Fruit fly (Drosophila melanogaster): ENCODE results near the gene CG32409.

The CG32409 gene

DNA sequence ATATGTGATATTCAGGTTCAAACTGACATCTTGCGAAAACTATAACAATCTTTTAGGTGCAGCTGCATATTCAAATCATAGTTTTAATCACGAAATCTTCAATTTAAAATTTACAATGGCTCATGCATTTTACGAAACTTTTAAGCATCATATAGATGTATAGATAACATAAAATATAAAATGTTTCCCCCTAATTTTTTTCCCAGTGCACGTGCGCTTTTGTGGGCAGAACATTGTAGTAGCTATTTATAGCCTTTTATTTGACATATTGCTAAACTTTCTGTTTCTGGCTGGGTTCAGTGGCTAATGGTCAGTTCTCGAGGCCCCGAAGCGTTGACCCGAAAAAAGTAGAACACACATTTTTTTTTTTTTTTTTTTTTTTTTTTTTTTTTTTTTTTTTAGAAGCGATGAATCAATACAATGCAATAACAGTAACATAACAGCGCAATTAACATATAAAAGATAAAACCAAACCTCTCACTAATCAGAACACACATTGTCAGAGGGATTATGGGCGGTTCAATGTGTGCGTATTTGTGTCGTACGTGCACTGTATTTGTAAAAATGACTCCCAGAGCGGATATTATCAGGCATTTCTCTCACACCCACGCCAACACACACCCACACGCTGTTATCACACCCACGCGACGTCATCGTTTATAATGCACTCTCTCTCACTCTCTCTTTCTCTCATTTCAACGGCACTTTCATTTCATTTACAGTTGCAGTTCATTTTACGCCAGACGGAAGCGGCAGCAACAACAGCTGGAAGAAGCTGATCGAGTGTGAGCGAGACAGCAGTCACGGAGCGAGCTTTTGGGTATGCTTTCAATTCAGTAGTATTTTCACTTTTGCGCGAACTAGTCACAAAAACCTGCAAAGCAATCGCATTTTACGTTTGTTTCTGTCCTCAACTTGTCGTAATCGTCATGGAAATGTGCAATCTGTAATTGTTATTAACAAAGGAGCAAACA is 27.0 kb downstream of the CG32409 start (continued):
- peak; percentile 54 for TF ChIP-seq slbo (GFP tag; IDR thresholded peaks at IDR 0.05)
- no peak for TF ChIP-seq CG30431 (GFP tag; optimal IDR thresholded peaks at IDR 0.05)
- peak; percentile 41 for TF ChIP-seq CG12219 (GFP tag; optimal IDR thresholded peaks at IDR 0.05)
- 0 out of 2 replicates have a peak, but pooled peaks have one; percentile 10 for TF ChIP-seq Ada2b (GFP tag; IDR thresholded peaks at IDR 0.05)
- no peak for TF ChIP-seq sc (optimal IDR thresholded peaks at IDR 0.05)
- peak; percentile 36 for TF ChIP-seq sc (GFP tag; optimal IDR thresholded peaks at IDR 0.05)
- no peak for TF ChIP-seq pita (GFP tag; optimal IDR thresholded peaks at IDR 0.05)
- TF ChIP-seq Max (GFP tag; optimal IDR thresholded peaks at IDR 0.05), result no peak
- no peak for TF ChIP-seq YL-1 (GFP tag; optimal IDR thresholded peaks at IDR 0.05)
- TF ChIP-seq bab2 (GFP tag; optimal IDR thresholded peaks at IDR 0.05), result peak; percentile 36
- TF ChIP-seq mld (GFP tag; IDR thresholded peaks at IDR 0.05; ENCODE audit: partially characterized antibody), result no peak
- TF ChIP-seq caup (GFP tag; optimal IDR thresholded peaks at IDR 0.05; ENCODE audit: severe bottlenecking), result no peak
- TF ChIP-seq cato (GFP tag; optimal IDR thresholded peaks at IDR 0.05; ENCODE audit: borderline replicate concordance), result no peak
- TF ChIP-seq CG3281 (GFP tag; optimal IDR thresholded peaks at IDR 0.05), result no peak
- TF ChIP-seq chm (GFP tag; IDR thresholded peaks at IDR 0.05), result no peak
- no peak for TF ChIP-seq CG15011 (GFP tag; optimal IDR thresholded peaks at IDR 0.05)
- TF ChIP-seq p53 (GFP tag; optimal IDR thresholded peaks at IDR 0.05), result no peak
- TF ChIP-seq CG7786 (GFP tag; optimal IDR thresholded peaks at IDR 0.05), result peak; percentile 27
- peak; percentile 49 for TF ChIP-seq CG16863 (GFP tag; optimal IDR thresholded peaks at IDR 0.05)
- TF ChIP-seq CG11504 (tag; optimal IDR thresholded peaks at IDR 0.05), result peak; percentile 66
- no peak for TF ChIP-seq CG12071 (GFP tag; optimal IDR thresholded peaks at IDR 0.05)
- no peak for TF ChIP-seq CG11085 (GFP tag; IDR thresholded peaks at IDR 0.05)
- TF ChIP-seq Six4 (GFP tag; optimal IDR thresholded peaks at IDR 0.05), result peak; percentile 28
- TF ChIP-seq Ets97D (GFP tag; optimal IDR thresholded peaks at IDR 0.05), result no peak
- peak; percentile 21 for TF ChIP-seq HLH54F (GFP tag; optimal IDR thresholded peaks at IDR 0.05)
- peak; percentile 13; the same call in 1 of the 2 replicates for TF ChIP-seq CG17612 (GFP tag; IDR thresholded peaks at IDR 0.05)
- TF ChIP-seq ara (GFP tag; IDR thresholded peaks at IDR 0.05), result 0 out of 2 replicates have a peak, but pooled peaks have one; percentile 28
- no peak for TF ChIP-seq Stat92E (GFP tag; optimal IDR thresholded peaks at IDR 0.05)
- TF ChIP-seq Mes4 (GFP tag; optimal IDR thresholded peaks at IDR 0.05), result peak; percentile 23
- TF ChIP-seq kah (GFP tag; optimal IDR thresholded peaks at IDR 0.05), result no peak
- TF ChIP-seq Doc3 (GFP tag; IDR thresholded peaks at IDR 0.05; ENCODE audit: partially characterized antibody), result no peak
- TF ChIP-seq Scr (GFP tag; IDR thresholded peaks at IDR 0.05; ENCODE audit: partially characterized antibody), result no peak
- no peak for TF ChIP-seq btn (GFP tag; optimal IDR thresholded peaks at IDR 0.05)
- TF ChIP-seq Mad (GFP tag; optimal IDR thresholded peaks at IDR 0.05), result peak; percentile 20
- TF ChIP-seq CG4707 (GFP tag; optimal IDR thresholded peaks at IDR 0.05), result peak; percentile 46
- no peak for TF ChIP-seq CG31388 (GFP tag; optimal IDR thresholded peaks at IDR 0.05)
- no peak for TF ChIP-seq Sry-β (GFP tag; optimal IDR thresholded peaks at IDR 0.05)
- TF ChIP-seq CG17802 (tag; optimal IDR thresholded peaks at IDR 0.05), result no peak
- TF ChIP-seq pfk (GFP tag; optimal IDR thresholded peaks at IDR 0.05), result no peak
- no peak for TF ChIP-seq gro (GFP tag; optimal IDR thresholded peaks at IDR 0.05)
- TF ChIP-seq cas (GFP tag; IDR thresholded peaks at IDR 0.05), result no peak
- TF ChIP-seq CrebB (tag; optimal IDR thresholded peaks at IDR 0.05), result no peak
- no peak for TF ChIP-seq crol (GFP tag; IDR thresholded peaks at IDR 0.05)
- TF ChIP-seq CG12942 (GFP tag; optimal IDR thresholded peaks at IDR 0.05), result peak; percentile 48
- no peak for TF ChIP-seq CG1647 (GFP tag; optimal IDR thresholded peaks at IDR 0.05)
- peak; percentile 67 for TF ChIP-seq CoRest (tag; optimal IDR thresholded peaks at IDR 0.05)
- peak; percentile 26 for TF ChIP-seq HmgZ (tag; optimal IDR thresholded peaks at IDR 0.05)
- TF ChIP-seq shn (GFP tag; optimal IDR thresholded peaks at IDR 0.05), result peak; percentile 35
